Worm (Caenorhabditis elegans) whole organism, L2 larva: ENCODE measurements around the gene unc-58.

Experiments used
- C34F6.9 ChIP-seq: fragments of 150-350 bp; optimal IDR thresholded peaks from 2 replicates; lab custom pipeline; 2014; ENCODE audit warnings: missing biosample characterization, missing genetic modification characterization
- F13H6.1 ChIP-seq: sonication (generic microtip); optimal IDR thresholded peaks from 2 replicates; lab custom pipeline; 2016; ENCODE audit warnings: missing genetic modification characterization, missing compliant biosample characterization
- R02D3.7 ChIP-seq: fragments of 150-350 bp; optimal IDR thresholded peaks from 2 replicates; lab custom pipeline; 2014; ENCODE audit warnings: missing biosample characterization, missing genetic modification characterization
- Y55F3AM.14 ChIP-seq: fragments of 200-800 bp; sonication (Bioruptor generic); optimal IDR thresholded peaks from 2 replicates; lab custom pipeline; 2018; ENCODE audit warnings: mild to moderate bottlenecking, missing genetic modification characterization, missing compliant biosample characterization
- alr-1 ChIP-seq: fragments of 150-350 bp; optimal IDR thresholded peaks from 2 replicates; lab custom pipeline; 2014; ENCODE audit warnings: missing biosample characterization, missing genetic modification characterization
- aly-2 ChIP-seq: fragments of 150-350 bp; optimal IDR thresholded peaks from 2 replicates; lab custom pipeline; 2014; ENCODE audit warnings: missing biosample characterization, missing genetic modification characterization
- ama-1 ChIP-seq: fragments of 150-350 bp; optimal IDR thresholded peaks from 2 replicates; lab custom pipeline; 2018; ENCODE audit warnings: inconsistent platforms
- blmp-1 ChIP-seq: sonication (generic microtip); optimal IDR thresholded peaks from 2 replicates; lab custom pipeline; 2017; ENCODE audit warnings: missing genetic modification characterization, mild to moderate bottlenecking, missing compliant biosample characterization, antibody characterized with exemption, moderate library complexity; ENCODE audit not compliant: insufficient read depth
- ceh-16 ChIP-seq: fragments of 150-350 bp; optimal IDR thresholded peaks from 2 replicates; lab custom pipeline; 2014; ENCODE audit warnings: missing biosample characterization, missing genetic modification characterization
- ceh-82 ChIP-seq: fragments of 150-350 bp; optimal IDR thresholded peaks from 2 replicates; lab custom pipeline; 2014; ENCODE audit warnings: missing biosample characterization, missing genetic modification characterization
- crh-2 ChIP-seq: sonication (generic microtip); optimal IDR thresholded peaks from 2 replicates; lab custom pipeline; 2017; ENCODE audit warnings: missing biosample characterization, missing genetic modification characterization
- egl-27 ChIP-seq: sonication (generic microtip); optimal IDR thresholded peaks from 3 replicates; lab custom pipeline; 2017; ENCODE audit warnings: missing biosample characterization, missing genetic modification reagents, missing genetic modification characterization
- elt-1 ChIP-seq: fragments of 150-350 bp; optimal IDR thresholded peaks from 2 replicates; lab custom pipeline; 2014; ENCODE audit warnings: missing biosample characterization, missing genetic modification characterization
- fos-1 ChIP-seq: fragments of 150-350 bp; optimal IDR thresholded peaks from 2 replicates; lab custom pipeline; 2014; ENCODE audit warnings: missing biosample characterization, missing genetic modification characterization
- gmeb-1 ChIP-seq: fragments of 150-350 bp; optimal IDR thresholded peaks from 2 replicates; lab custom pipeline; 2014; ENCODE audit warnings: missing biosample characterization, missing genetic modification characterization
- lin-11 ChIP-seq: fragments of 150-350 bp; sonication (generic microtip); optimal IDR thresholded peaks from 2 replicates; lab custom pipeline; 2014; ENCODE audit warnings: missing biosample characterization, missing genetic modification characterization, inconsistent platforms, mixed read lengths
- lin-13 ChIP-seq: fragments of 150-350 bp; optimal IDR thresholded peaks from 2 replicates; lab custom pipeline; 2014; ENCODE audit warnings: missing biosample characterization, missing genetic modification reagents, missing genetic modification characterization
- lsy-2 ChIP-seq, 2 experiments: fragments of 150-350 bp in 1 of 2; sonication (generic microtip) in 1 of 2; optimal IDR thresholded peaks; 2 replicates each; lab custom pipeline; 2014 to 2017; ENCODE audit warnings: missing biosample characterization in 2 of 2, missing genetic modification characterization in 2 of 2
- mbf-1 ChIP-seq: sonication (generic microtip); optimal IDR thresholded peaks from 2 replicates; lab custom pipeline; 2017; ENCODE audit warnings: missing biosample characterization, missing genetic modification characterization
- mdl-1 ChIP-seq, 2 experiments: fragments of 150-350 bp in 1 of 2; sonication (generic microtip) in 1 of 2; optimal IDR thresholded peaks; 2 replicates each; lab custom pipeline; 2017; ENCODE audit warnings: missing biosample characterization in 2 of 2, missing genetic modification characterization in 2 of 2
- nhr-10 ChIP-seq: sonication (generic microtip); optimal IDR thresholded peaks from 2 replicates; lab custom pipeline; 2017; ENCODE audit warnings: missing biosample characterization, missing genetic modification characterization
- nhr-11 ChIP-seq: fragments of 150-350 bp; optimal IDR thresholded peaks from 2 replicates; lab custom pipeline; 2014; ENCODE audit warnings: missing biosample characterization, missing genetic modification characterization
- nhr-12 ChIP-seq: fragments of 150-350 bp; optimal IDR thresholded peaks from 2 replicates; lab custom pipeline; 2014; ENCODE audit warnings: missing biosample characterization, missing genetic modification characterization
- nhr-129 ChIP-seq: fragments of 150-350 bp; optimal IDR thresholded peaks from 2 replicates; lab custom pipeline; 2014; ENCODE audit warnings: missing biosample characterization, missing genetic modification characterization
- nhr-21 ChIP-seq: fragments of 150-350 bp; optimal IDR thresholded peaks from 2 replicates; lab custom pipeline; 2014; ENCODE audit warnings: missing biosample characterization, missing genetic modification characterization
- nhr-23 ChIP-seq: fragments of 150-350 bp; optimal IDR thresholded peaks from 2 replicates; lab custom pipeline; 2014; ENCODE audit warnings: missing biosample characterization, missing genetic modification reagents, missing genetic modification characterization
- nhr-237 ChIP-seq: fragments of 150-350 bp; optimal IDR thresholded peaks from 2 replicates; lab custom pipeline; 2014; ENCODE audit warnings: missing biosample characterization, missing genetic modification characterization
- nhr-25 ChIP-seq: fragments of 150-350 bp; sonication (generic microtip); optimal IDR thresholded peaks from 3 replicates; lab custom pipeline; 2014; ENCODE audit warnings: missing biosample characterization, missing genetic modification characterization
- nhr-77 ChIP-seq: fragments of 150-350 bp; optimal IDR thresholded peaks from 2 replicates; lab custom pipeline; 2014; ENCODE audit warnings: missing biosample characterization, missing genetic modification characterization
- peb-1 ChIP-seq: fragments of 150-350 bp; optimal IDR thresholded peaks from 2 replicates; lab custom pipeline; 2014; ENCODE audit warnings: missing biosample characterization, missing genetic modification characterization
- skn-1 ChIP-seq: sonication (generic microtip); optimal IDR thresholded peaks from 2 replicates; lab custom pipeline; 2017; ENCODE audit warnings: missing biosample characterization, missing genetic modification characterization
- sma-3 ChIP-seq: sonication (generic microtip); optimal IDR thresholded peaks from 2 replicates; lab custom pipeline; 2016; ENCODE audit warnings: missing genetic modification reagents, missing genetic modification characterization, missing compliant biosample characterization
- sma-9 ChIP-seq, 2 experiments: fragments of 150-350 bp in 1 of 2; sonication (generic microtip) in 1 of 2; optimal IDR thresholded peaks; 2 replicates each; lab custom pipeline; 2014 to 2016; ENCODE audit warnings: missing genetic modification characterization in 2 of 2, mild to moderate bottlenecking in 1 of 2, missing biosample characterization in 1 of 2, missing compliant biosample characterization in 1 of 2, missing genetic modification reagents in 1 of 2, moderate library complexity in 1 of 2
- snpc-4 ChIP-seq: fragments of 150-350 bp; optimal IDR thresholded peaks from 2 replicates; lab custom pipeline; 2014; ENCODE audit warnings: missing biosample characterization, missing genetic modification characterization
- unc-39 ChIP-seq: fragments of 150-350 bp; optimal IDR thresholded peaks from 2 replicates; lab custom pipeline; 2014; ENCODE audit warnings: missing biosample characterization, missing genetic modification characterization
- unc-55 ChIP-seq: fragments of 150-350 bp; sonication (generic microtip); optimal IDR thresholded peaks from 3 replicates; lab custom pipeline; 2014; ENCODE audit warnings: missing biosample characterization, missing genetic modification reagents, missing genetic modification characterization
- unc-62 ChIP-seq: fragments of 150-350 bp; optimal IDR thresholded peaks from 2 replicates; lab custom pipeline; 2014; ENCODE audit warnings: missing biosample characterization, missing genetic modification reagents, missing genetic modification characterization
- zag-1 ChIP-seq: fragments of 150-350 bp; optimal IDR thresholded peaks from 2 replicates; lab custom pipeline; 2014; ENCODE audit warnings: missing biosample characterization, missing genetic modification characterization
- ztf-1 ChIP-seq: fragments of 200-800 bp; sonication (Bioruptor generic); conservative IDR thresholded peaks from 2 replicates; pipeline ENCODE4 v1.3.6; 2022; ENCODE audit warnings: missing genetic modification characterization, missing compliant biosample characterization

unc-58 gene

ce11 chrX:10076334-10076733 is 56.6 kb downstream of the unc-58 start:
- no peak for TF ChIP-seq nhr-25
- TF ChIP-seq skn-1 (tag; lab: Kevin White, UChicago): no peak

- no peak for TF ChIP-seq elt-1
- TF ChIP-seq mdl-1 (tag; optimal IDR thresholded peaks at IDR 0.05; lab: Kevin White, UChicago): no peak
- no peak for TF ChIP-seq nhr-21
- no peak for TF ChIP-seq snpc-4 (tag; lab: Kevin White, UChicago)
- TF ChIP-seq unc-55 (GFP tag; lab: Kevin White, UChicago): no peak
- TF ChIP-seq nhr-237 (tag; lab: Kevin White, UChicago): no peak
These were observed 58.0 kb downstream of the unc-58 start, which contains the start of gene dao-4 for ce11 chrX:10074988-10075387. TSS of gene dao-4 (plus strand) at chrX:10075288.

ce11 chrX:10074233-10074632 is 58.7 kb downstream of the unc-58 start, which contains the start of gene ZC373.5:
TSS of gene ZC373.5 (minus strand) at chrX:10074391.
- no peak for TF ChIP-seq nhr-77 (tag; lab: Kevin White, UChicago)
- TF ChIP-seq nhr-10 (tag; lab: Kevin White, UChicago): no peak
- TF ChIP-seq gmeb-1: peak; percentile 21
- TF ChIP-seq zag-1 (tag; lab: Kevin White, UChicago): no peak
- TF ChIP-seq crh-2 (tag; lab: Kevin White, UChicago): peak; percentile 38
- TF ChIP-seq lsy-2 (tag; optimal IDR thresholded peaks at IDR 0.05; lab: Kevin White, UChicago): peak in 1 of 2 experiments; percentile 1
- peak; percentile 36 for TF ChIP-seq nhr-129
- TF ChIP-seq fos-1 (tag; lab: Kevin White, UChicago): peak; percentile 70
- peak; percentile 6 for TF ChIP-seq C34F6.9 (tag; lab: Kevin White, UChicago)

- TF ChIP-seq peb-1 (no peak), nhr-11 (tag; lab: Kevin White, UChicago) (no peak), snpc-4 (tag; lab: Kevin White, UChicago) (no peak), mbf-1 (no peak), zag-1 (tag; lab: Kevin White, UChicago) (no peak), elt-1 (no peak), blmp-1 (tag; lab: Kevin White, UChicago) (no peak), nhr-12 (tag; lab: Kevin White, UChicago) (no peak), mdl-1 (tag; optimal IDR thresholded peaks at IDR 0.05; lab: Kevin White, UChicago) (no peak), aly-2 (no peak)
These were observed 63.3 kb downstream of the unc-58 start, which contains the start of gene mlck-1 for ce11 chrX:10069692-10070091. TSS of gene mlck-1 (minus strand) at chrX:10069792.

ce11 chrX:10068468-10068867 is 64.5 kb downstream of the unc-58 start:
- TF ChIP-seq zag-1 (tag; lab: Kevin White, UChicago): no peak
- TF ChIP-seq Y55F3AM.14 (GFP tag; lab: Kevin White, UChicago): no peak
- TF ChIP-seq fos-1 (tag; lab: Kevin White, UChicago): no peak
- TF ChIP-seq unc-62: no peak
- peak; percentile 45 for TF ChIP-seq F13H6.1 (tag; lab: Kevin White, UChicago)
- no peak for TF ChIP-seq ama-1
- peak; percentile 37 for TF ChIP-seq nhr-129
- no peak for TF ChIP-seq mbf-1
- TF ChIP-seq nhr-23 (tag; lab: Kevin White, UChicago): no peak
- TF ChIP-seq sma-9 (GFP tag; optimal IDR thresholded peaks at IDR 0.05; lab: Kevin White, UChicago): peak; percentile 28
- TF ChIP-seq sma-9 (tag; optimal IDR thresholded peaks at IDR 0.05; lab: Kevin White, UChicago): no peak
- TF ChIP-seq blmp-1 (tag; lab: Kevin White, UChicago): no peak
- TF ChIP-seq C34F6.9 (tag; lab: Kevin White, UChicago): no peak

- TF ChIP-seq F13H6.1 (tag; lab: Kevin White, UChicago) (no peak), unc-39 (tag; lab: Kevin White, UChicago) (no peak), ztf-1 (GFP tag; lab: Robert Waterston, UW) (no peak), R02D3.7 (tag; lab: Kevin White, UChicago) (no peak), lin-11 (no peak), zag-1 (tag; lab: Kevin White, UChicago) (no peak), gmeb-1 (no peak), ceh-16 (tag; lab: Kevin White, UChicago) (no peak), blmp-1 (tag; lab: Kevin White, UChicago) (no peak), peb-1 (no peak), lsy-2 (tag; optimal IDR thresholded peaks at IDR 0.05; lab: Kevin White, UChicago) (no peak), nhr-12 (tag; lab: Kevin White, UChicago) (no peak), nhr-25 (no peak), alr-1 (tag; lab: Kevin White, UChicago) (no peak), elt-1 (no peak), egl-27 (tag; lab: Kevin White, UChicago) (no peak), lin-13 (GFP tag; lab: Kevin White, UChicago) (no peak), mdl-1 (tag; optimal IDR thresholded peaks at IDR 0.05; lab: Kevin White, UChicago) (no peak), ceh-82 (tag; lab: Kevin White, UChicago) (no peak), sma-3 (GFP tag; lab: Kevin White, UChicago) (no peak)
- TF ChIP-seq, all 48 proteins: peak for 0
These were observed 72.4 kb downstream of the unc-58 start, which contains the start of gene ZC373.3 for ce11 chrX:10060475-10061011. TSS of gene ZC373.3 (plus strand) at chrX:10060525.
